Worm (Caenorhabditis elegans) whole organism, late embryonic: ENCODE data around the gene ocr-4.

Experiments used
- C08G9.2 ChIP-seq: sonication (generic microtip); optimal IDR thresholded peaks from 2 replicates; lab custom pipeline; 2016; ENCODE audit warnings: mild to moderate bottlenecking, missing genetic modification characterization, moderate library complexity, missing compliant biosample characterization
- C38D4.7 ChIP-seq: fragments of 200-800 bp; sonication (Bioruptor generic); optimal IDR thresholded peaks from 2 replicates; lab custom pipeline; 2018; ENCODE audit warnings: mild to moderate bottlenecking, missing genetic modification characterization, moderate library complexity, missing compliant biosample characterization
- K02D7.2 ChIP-seq: sonication (generic microtip); optimal IDR thresholded peaks from 2 replicates; lab custom pipeline; 2017; ENCODE audit warnings: mild to moderate bottlenecking, missing genetic modification characterization, missing compliant biosample characterization
- K09A11.1 ChIP-seq: sonication (generic microtip); optimal IDR thresholded peaks from 2 replicates; lab custom pipeline; 2017; ENCODE audit warnings: antibody characterized with exemption, mild to moderate bottlenecking, missing genetic modification characterization, missing compliant biosample characterization; ENCODE audit not compliant: insufficient read depth
- ahr-1 ChIP-seq: sonication (generic microtip); optimal IDR thresholded peaks from 2 replicates; lab custom pipeline; 2016; ENCODE audit warnings: missing genetic modification characterization, missing compliant biosample characterization
- ama-1 ChIP-seq: fragments of 150-350 bp; optimal IDR thresholded peaks from 2 replicates; lab custom pipeline; 2014
- ceh-14 ChIP-seq: sonication (generic microtip); optimal IDR thresholded peaks from 2 replicates; lab custom pipeline; 2016; ENCODE audit warnings: missing genotype, missing genetic modification characterization, missing compliant biosample characterization
- ceh-19 ChIP-seq: fragments of 200-800 bp; sonication (Bioruptor generic); optimal IDR thresholded peaks from 2 replicates; lab custom pipeline; 2018; ENCODE audit warnings: mild to moderate bottlenecking, missing genetic modification characterization, missing compliant biosample characterization
- ceh-2 ChIP-seq: sonication (generic microtip); optimal IDR thresholded peaks from 2 replicates; lab custom pipeline; 2016; ENCODE audit warnings: missing genotype, missing genetic modification characterization, missing compliant biosample characterization
- ceh-24 ChIP-seq: sonication (generic microtip); optimal IDR thresholded peaks from 2 replicates; lab custom pipeline; 2016; ENCODE audit warnings: mild to moderate bottlenecking, missing genetic modification characterization, missing compliant biosample characterization
- ceh-30 ChIP-seq: fragments of 150-350 bp; optimal IDR thresholded peaks from 2 replicates; lab custom pipeline; 2014; ENCODE audit warnings: missing biosample characterization, missing genetic modification characterization
- ceh-31 ChIP-seq: sonication (generic microtip); optimal IDR thresholded peaks from 2 replicates; lab custom pipeline; 2016; ENCODE audit warnings: missing genetic modification characterization, missing compliant biosample characterization
- ceh-34 ChIP-seq: sonication (generic microtip); optimal IDR thresholded peaks from 2 replicates; lab custom pipeline; 2016; ENCODE audit warnings: mild to moderate bottlenecking, missing genetic modification characterization, missing compliant biosample characterization
- ceh-48 ChIP-seq: sonication (generic microtip); optimal IDR thresholded peaks from 2 replicates; lab custom pipeline; 2016; ENCODE audit warnings: missing genetic modification characterization, inconsistent platforms, missing compliant biosample characterization
- ceh-9 ChIP-seq: sonication (generic microtip); optimal IDR thresholded peaks from 2 replicates; lab custom pipeline; 2016; ENCODE audit warnings: mild to moderate bottlenecking, missing genetic modification characterization, inconsistent platforms, missing compliant biosample characterization
- fax-1 ChIP-seq: sonication (generic microtip); optimal IDR thresholded peaks from 2 replicates; lab custom pipeline; 2016; ENCODE audit warnings: missing genotype, missing genetic modification characterization, missing compliant biosample characterization
- gmeb-2 ChIP-seq: sonication (generic microtip); optimal IDR thresholded peaks from 2 replicates; lab custom pipeline; 2016; ENCODE audit warnings: missing genetic modification characterization, inconsistent platforms, missing compliant biosample characterization
- hlh-30 ChIP-seq: sonication (generic microtip); optimal IDR thresholded peaks from 2 replicates; lab custom pipeline; 2017; ENCODE audit warnings: antibody characterized with exemption, missing genetic modification characterization, missing compliant biosample characterization; ENCODE audit not compliant: insufficient read depth
- lim-6 ChIP-seq: sonication (generic microtip); optimal IDR thresholded peaks from 2 replicates; lab custom pipeline; 2016; ENCODE audit warnings: missing genetic modification characterization, missing compliant biosample characterization
- mec-3 ChIP-seq: sonication (generic microtip); optimal IDR thresholded peaks from 2 replicates; lab custom pipeline; 2016; ENCODE audit warnings: borderline replicate concordance, missing genetic modification characterization, missing compliant biosample characterization
- nhr-232 ChIP-seq: sonication (generic microtip); optimal IDR thresholded peaks from 2 replicates; lab custom pipeline; 2016; ENCODE audit warnings: missing genetic modification characterization, missing compliant biosample characterization
- npax-4 ChIP-seq: sonication (generic microtip); optimal IDR thresholded peaks from 2 replicates; lab custom pipeline; 2016; ENCODE audit warnings: missing genetic modification characterization, missing compliant biosample characterization
- odd-2 ChIP-seq: sonication (generic microtip); optimal IDR thresholded peaks from 2 replicates; lab custom pipeline; 2017; ENCODE audit warnings: antibody characterized with exemption, mild to moderate bottlenecking, missing genetic modification characterization, missing compliant biosample characterization
- pag-3 ChIP-seq: sonication (generic microtip); optimal IDR thresholded peaks from 2 replicates; lab custom pipeline; 2016; ENCODE audit warnings: missing compliant biosample characterization, missing genetic modification characterization, borderline replicate concordance
- pax-1 ChIP-seq: fragments of 150-350 bp; optimal IDR thresholded peaks from 2 replicates; lab custom pipeline; 2014; ENCODE audit warnings: missing biosample characterization, missing genetic modification characterization
- pros-1 ChIP-seq: fragments of 150-350 bp; optimal IDR thresholded peaks from 2 replicates; lab custom pipeline; 2014; ENCODE audit warnings: missing biosample characterization, missing genetic modification reagents, missing genetic modification characterization
- ref-2 ChIP-seq: sonication (generic microtip); optimal IDR thresholded peaks from 2 replicates; lab custom pipeline; 2016; ENCODE audit warnings: missing genetic modification characterization, missing compliant biosample characterization
- rnt-1 ChIP-seq: sonication (generic microtip); optimal IDR thresholded peaks from 2 replicates; lab custom pipeline; 2016; ENCODE audit warnings: missing genetic modification characterization, missing compliant biosample characterization
- sdc-2 ChIP-seq: sonication (generic microtip); optimal IDR thresholded peaks from 2 replicates; lab custom pipeline; 2016; ENCODE audit warnings: missing genotype, missing genetic modification characterization, missing compliant biosample characterization
- tbx-7 ChIP-seq: sonication (generic microtip); optimal IDR thresholded peaks from 2 replicates; lab custom pipeline; 2016; ENCODE audit warnings: missing genotype, missing genetic modification characterization, missing compliant biosample characterization
- unc-3 ChIP-seq, 2 experiments: fragments of 200-800 bp in 1 of 2; sonication (Bioruptor generic) in 1 of 2; sonication (generic microtip) in 1 of 2; conservative IDR thresholded peaks in 1 of 2; optimal IDR thresholded peaks in 1 of 2; 2 replicates each; pipeline versions ENCODE4 v1.3.6 to Lab custom; 2016 to 2022; ENCODE audit warnings: missing compliant biosample characterization in 2 of 2, missing genetic modification characterization in 2 of 2, missing genetic modification reagents in 1 of 2
- ztf-16 ChIP-seq: sonication (generic microtip); optimal IDR thresholded peaks from 2 replicates; lab custom pipeline; 2017; ENCODE audit warnings: missing genetic modification characterization, missing compliant biosample characterization

The ocr-4 gene

ce11 chrIV:7309678-7310077, 22.9 kb downstream of the ocr-4 start:
- TF ChIP-seq ztf-16 (tag; lab: Kevin White, UChicago) (no peak), ahr-1 (tag; lab: Kevin White, UChicago) (no peak), K09A11.1 (no peak), ama-1 (lab: Kevin White, UChicago) (no peak), ceh-24 (no peak), ceh-48 (tag; lab: Kevin White, UChicago) (no peak), ceh-14 (tag; lab: Kevin White, UChicago) (no peak), nhr-232 (tag; lab: Kevin White, UChicago) (no peak), rnt-1 (tag; lab: Kevin White, UChicago) (no peak), gmeb-2 (tag; lab: Kevin White, UChicago) (no peak), K02D7.2 (tag; lab: Kevin White, UChicago) (no peak), ceh-2 (no peak), C38D4.7 (GFP tag; lab: Kevin White, UChicago) (no peak), lim-6 (tag; lab: Kevin White, UChicago) (no peak), ceh-9 (tag; lab: Kevin White, UChicago) (no peak), fax-1 (tag; lab: Kevin White, UChicago) (no peak), unc-3 (GFP tag; conservative IDR thresholded peaks at IDR 0.05; lab: Robert Waterston, UW) (no peak), unc-3 (tag; optimal IDR thresholded peaks at IDR 0.05; lab: Kevin White, UChicago) (no peak), pag-3 (no peak), C08G9.2 (tag; lab: Kevin White, UChicago) (no peak)
- TF ChIP-seq, all 69 proteins: peak for 0

- no peak for TF ChIP-seq ceh-31 (tag; lab: Kevin White, UChicago)
- no peak for TF ChIP-seq ceh-30
- no peak for TF ChIP-seq hlh-30 (tag; lab: Kevin White, UChicago)
- TF ChIP-seq tbx-7 (tag; lab: Kevin White, UChicago) = no peak
- TF ChIP-seq nhr-232 (tag; lab: Kevin White, UChicago) = no peak
These were observed 23.6 kb downstream of the ocr-4 start, which contains the start of gene F42C5.6 for ce11 chrIV:7308974-7309373. F42C5.6 (minus strand) TSS chrIV:7309074.

ce11 chrIV:7305325-7305724, 27.3 kb downstream of the ocr-4 start, which contains the start of gene npr-27:
npr-27 (plus strand) TSS chrIV:7305625.
- TF ChIP-seq ceh-9 (tag; lab: Kevin White, UChicago) (no peak), ama-1 (lab: Kevin White, UChicago) (no peak), odd-2 (tag; lab: Kevin White, UChicago) (no peak)

ce11 chrIV:7301481-7301880, 31.1 kb downstream of the ocr-4 start:
- TF ChIP-seq ceh-48 (tag; lab: Kevin White, UChicago) (no peak), sdc-2 (tag; lab: Kevin White, UChicago) (no peak), pros-1 (tag; lab: Kevin White, UChicago) (no peak), pax-1 (tag; lab: Kevin White, UChicago) (no peak), rnt-1 (tag; lab: Kevin White, UChicago) (no peak), hlh-30 (tag; lab: Kevin White, UChicago) (no peak), C38D4.7 (GFP tag; lab: Kevin White, UChicago) (no peak), lim-6 (tag; lab: Kevin White, UChicago) (no peak), fax-1 (tag; lab: Kevin White, UChicago) (no peak), mec-3 (tag; lab: Kevin White, UChicago) (no peak), ceh-14 (tag; lab: Kevin White, UChicago) (no peak), ref-2 (no peak), ztf-16 (tag; lab: Kevin White, UChicago) (no peak), ceh-34 (no peak), ceh-19 (GFP tag; lab: Kevin White, UChicago) (no peak)
- TF ChIP-seq, all 69 proteins: peak for 0

ce11 chrIV:7294121-7294520, 38.5 kb downstream of the ocr-4 start, which contains the start of gene F42C5.5:
F42C5.5 (minus strand) TSS chrIV:7294221.
- TF ChIP-seq npax-4 (tag; lab: Kevin White, UChicago) = no peak
